2 fruit fly cellular contexts compared by ENCODE assay signal in the genomic region with DNA sequence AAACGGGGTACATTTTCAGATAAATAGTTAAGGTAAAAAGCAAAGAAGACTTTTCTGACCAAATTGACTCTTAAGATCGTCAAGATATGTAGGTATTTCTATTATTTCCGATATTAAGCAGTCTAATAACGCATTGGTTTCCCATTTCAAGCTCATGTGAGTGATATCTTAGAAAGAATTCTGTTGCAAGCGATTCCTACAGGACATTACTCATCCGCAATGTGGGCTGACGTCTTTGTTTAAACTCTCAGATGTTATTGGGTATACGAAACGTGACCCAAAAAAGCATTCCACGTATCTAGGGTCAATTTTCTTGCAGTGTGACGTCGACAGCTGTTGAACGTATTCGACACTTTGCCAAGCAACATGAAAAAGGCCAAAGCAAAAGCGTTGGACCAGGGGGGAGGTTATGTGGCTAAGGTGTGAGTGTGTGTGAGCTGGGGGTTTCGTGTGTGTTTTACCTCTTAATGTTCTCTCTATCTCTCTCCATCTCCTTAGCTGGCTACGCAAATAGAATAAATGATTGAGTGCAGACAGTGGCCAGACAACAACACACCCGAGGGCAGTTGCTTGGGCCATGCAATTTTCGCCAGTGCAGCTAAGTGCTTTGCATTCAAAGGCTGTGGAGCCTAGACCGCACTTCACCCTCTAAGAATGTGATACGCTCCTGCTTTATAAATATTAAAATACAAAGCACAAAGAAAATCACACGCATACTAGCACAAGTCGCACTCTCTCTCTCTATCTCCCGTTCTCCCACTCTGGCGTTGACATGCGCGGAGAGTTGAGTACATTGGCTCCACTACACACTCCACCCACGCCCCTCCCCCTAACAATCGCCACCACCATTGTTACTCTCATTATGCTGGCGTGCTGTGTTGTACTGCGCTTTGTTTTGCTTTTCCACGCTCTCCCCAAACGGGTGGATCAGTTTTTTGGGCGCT.
TF ChIP-seq lines count a peak whose summit lies in the region.

No protein-coding gene starts in this region.

TF ChIP-seq in whole organism, embryonic, 481 proteins besides CTCF, POLR2A, EP300 and RAD21 (continued from another document and continues in another):
- TF ChIP-seq Sox100B (GFP tag; optimal IDR thresholded peaks at IDR 0.05; lab: Kevin White, UChicago) (peak; percentile 98), Hand (GFP tag; optimal IDR thresholded peaks at IDR 0.05; lab: Kevin White, UChicago) (peak; percentile 92), Atf3 (GFP tag; optimal IDR thresholded peaks at IDR 0.05; lab: Kevin White, UChicago) (peak; percentile 95), pb (GFP tag; optimal IDR thresholded peaks at IDR 0.05; lab: Kevin White, UChicago) (peak; percentile 96), en (GFP tag; optimal IDR thresholded peaks at IDR 0.05; lab: Kevin White, UChicago) (peak; percentile 96), CG10462 (GFP tag; optimal IDR thresholded peaks at IDR 0.05; lab: Kevin White, UChicago) (peak; percentile 93), CG12744 (GFP tag; optimal IDR thresholded peaks at IDR 0.05; lab: Kevin White, UChicago) (peak; percentile 95), D19B (GFP tag; optimal IDR thresholded peaks at IDR 0.05; lab: Kevin White, UChicago) (peak; percentile 89), CG7745 (tag; optimal IDR thresholded peaks at IDR 0.05; lab: Kevin White, UChicago) (no peak), cato (GFP tag; optimal IDR thresholded peaks at IDR 0.05; lab: Kevin White, UChicago; ENCODE audit: borderline replicate concordance) (peak; percentile 93), CG15601 (tag; optimal IDR thresholded peaks at IDR 0.05; lab: Kevin White, UChicago) (peak; percentile 92), zen (tag; optimal IDR thresholded peaks at IDR 0.05; lab: Kevin White, UChicago) (peak; percentile 74), pros (GFP tag; optimal IDR thresholded peaks at IDR 0.05; lab: Kevin White, UChicago) (peak; percentile 89), C15 (GFP tag; IDR thresholded peaks at IDR 0.05; lab: Robert Waterston, UW) (peak; percentile 76; the same call in 2 of the 3 replicates), sqz (GFP tag; optimal IDR thresholded peaks at IDR 0.05; lab: Kevin White, UChicago) (peak; percentile 88), CG6854 (GFP tag; optimal IDR thresholded peaks at IDR 0.05; lab: Kevin White, UChicago) (peak; percentile 95), CG9932 (GFP tag; IDR thresholded peaks at IDR 0.05; lab: Robert Waterston, UW) (peak; percentile 84), cg (GFP tag; optimal IDR thresholded peaks at IDR 0.05; lab: Kevin White, UChicago) (peak; percentile 93), Hr39 (optimal IDR thresholded peaks at IDR 0.05; lab: Kevin White, UChicago) (no peak), crc (GFP tag; optimal IDR thresholded peaks at IDR 0.05; lab: Kevin White, UChicago) (peak; percentile 93), CG6813 (GFP tag; optimal IDR thresholded peaks at IDR 0.05; lab: Kevin White, UChicago) (peak; percentile 83), gem (tag; optimal IDR thresholded peaks at IDR 0.05; lab: Kevin White, UChicago) (peak; percentile 97), Lim3 (GFP tag; IDR thresholded peaks at IDR 0.05; lab: Robert Waterston, UW) (peak; percentile 69; the same call in 1 of the 2 replicates), ap (GFP tag; IDR thresholded peaks at IDR 0.05; lab: Robert Waterston, UW) (peak; percentile 67), CG1832 (GFP tag; optimal IDR thresholded peaks at IDR 0.05; lab: Kevin White, UChicago) (no peak), odd (GFP tag; optimal IDR thresholded peaks at IDR 0.05; lab: Kevin White, UChicago) (peak; percentile 96), CG8388 (GFP tag; optimal IDR thresholded peaks at IDR 0.05; lab: Kevin White, UChicago) (peak; percentile 92), sim (GFP tag; IDR thresholded peaks at IDR 0.05; lab: Robert Waterston, UW) (peak; percentile 68), esg (GFP tag; conservative IDR thresholded peaks at IDR 0.05; lab: Robert Waterston, UW) (peak; percentile 90), CG15514 (GFP tag; optimal IDR thresholded peaks at IDR 0.05; lab: Kevin White, UChicago) (peak; percentile 81), CG12236 (GFP tag; optimal IDR thresholded peaks at IDR 0.05; lab: Kevin White, UChicago) (peak; percentile 97), CG2129 (GFP tag; IDR thresholded peaks at IDR 0.05; lab: Robert Waterston, UW; ENCODE audit: partially characterized antibody) (no peak), CG4282 (GFP tag; optimal IDR thresholded peaks at IDR 0.05; lab: Kevin White, UChicago) (peak; percentile 89), HLH4C (GFP tag; IDR thresholded peaks at IDR 0.05; lab: Robert Waterston, UW; ENCODE audit: partially characterized antibody) (peak; percentile 47; the same call in 1 of the 3 replicates), CG12155 (GFP tag; optimal IDR thresholded peaks at IDR 0.05; lab: Kevin White, UChicago) (peak; percentile 91), Side (GFP tag; optimal IDR thresholded peaks at IDR 0.05; lab: Kevin White, UChicago) (peak; percentile 96), Lhr (GFP tag; optimal IDR thresholded peaks at IDR 0.05; lab: Kevin White, UChicago) (peak; percentile 82), CG9609 (GFP tag; optimal IDR thresholded peaks at IDR 0.05; lab: Kevin White, UChicago) (peak; percentile 97), Gsc (GFP tag; IDR thresholded peaks at IDR 0.05; lab: Robert Waterston, UW) (peak; percentile 50), CG17328 (GFP tag; IDR thresholded peaks at IDR 0.05; lab: Robert Waterston, UW) (peak; percentile 52), onecut (GFP tag; IDR thresholded peaks at IDR 0.05; lab: Robert Waterston, UW) (peak; percentile 68), CG13296 (GFP tag; optimal IDR thresholded peaks at IDR 0.05; lab: Kevin White, UChicago) (peak; percentile 93), vnd (GFP tag; IDR thresholded peaks at IDR 0.05; lab: Robert Waterston, UW; ENCODE audit: partially characterized antibody) (no peak), CG1024 (GFP tag; IDR thresholded peaks at IDR 0.05; lab: Robert Waterston, UW) (peak; percentile 59), trem (tag; optimal IDR thresholded peaks at IDR 0.05; lab: Kevin White, UChicago) (peak; percentile 86), CG5245 (GFP tag; optimal IDR thresholded peaks at IDR 0.05; lab: Kevin White, UChicago) (peak; percentile 83), BtbVII (GFP tag; optimal IDR thresholded peaks at IDR 0.05; lab: Kevin White, UChicago) (peak; percentile 95), CG11085 (GFP tag; IDR thresholded peaks at IDR 0.05; lab: Robert Waterston, UW) (peak; percentile 66), dimm (GFP tag; IDR thresholded peaks at IDR 0.05; lab: Robert Waterston, UW) (peak; percentile 65; the same call in 1 of the 2 replicates), CG13894 (tag; optimal IDR thresholded peaks at IDR 0.05; lab: Kevin White, UChicago) (peak; percentile 47), chif (GFP tag; optimal IDR thresholded peaks at IDR 0.05; lab: Kevin White, UChicago) (peak; percentile 92 to 96), CG12659 (GFP tag; optimal IDR thresholded peaks at IDR 0.05; lab: Kevin White, UChicago) (peak; percentile 98), HLHmδ (GFP tag; optimal IDR thresholded peaks at IDR 0.05; lab: Kevin White, UChicago) (no peak), HHEX (GFP tag; optimal IDR thresholded peaks at IDR 0.05; lab: Kevin White, UChicago) (peak; percentile 94), CoRest (tag; optimal IDR thresholded peaks at IDR 0.05; lab: Kevin White, UChicago) (peak; percentile 99), CG18011 (GFP tag; optimal IDR thresholded peaks at IDR 0.05; lab: Kevin White, UChicago) (peak; percentile 84), lola (GFP tag; optimal IDR thresholded peaks at IDR 0.05; lab: Kevin White, UChicago) (peak in 2 of 3 experiments; percentile 31 to 96), Ets65A (GFP tag; lab: Kevin White, UChicago) (peak; percentile 99)

TF ChIP-seq in whole organism, prepupa, 60 proteins besides CTCF, POLR2A, EP300 and RAD21 (continued from another document):
- TF ChIP-seq CG11294 (GFP tag; IDR thresholded peaks at IDR 0.05; lab: Robert Waterston, UW) (peak; percentile 84), Met (GFP tag; optimal IDR thresholded peaks at IDR 0.05; lab: Kevin White, UChicago) (peak; percentile 94), Ets21C (GFP tag; optimal IDR thresholded peaks at IDR 0.05; lab: Kevin White, UChicago) (peak; percentile 94), Sox14 (GFP tag; optimal IDR thresholded peaks at IDR 0.05; lab: Kevin White, UChicago) (peak; percentile 95), CG8119 (GFP tag; IDR thresholded peaks at IDR 0.05; lab: Robert Waterston, UW) (peak; percentile 93), lz (GFP tag; optimal IDR thresholded peaks at IDR 0.05; lab: Kevin White, UChicago) (peak; percentile 96), achi (GFP tag; optimal IDR thresholded peaks at IDR 0.05; lab: Kevin White, UChicago) (peak; percentile 93), salr (GFP tag; optimal IDR thresholded peaks at IDR 0.05; lab: Kevin White, UChicago) (peak; percentile 62 to 99), acj6 (GFP tag; optimal IDR thresholded peaks at IDR 0.05; lab: Kevin White, UChicago) (peak; percentile 94), CG6276 (GFP tag; optimal IDR thresholded peaks at IDR 0.05; lab: Kevin White, UChicago) (peak; percentile 94), Blimp-1 (GFP tag; optimal IDR thresholded peaks at IDR 0.05; lab: Kevin White, UChicago) (peak; percentile 82), CG32006 (GFP tag; optimal IDR thresholded peaks at IDR 0.05; lab: Kevin White, UChicago) (peak; percentile 98), CG3919 (GFP tag; optimal IDR thresholded peaks at IDR 0.05; lab: Kevin White, UChicago) (peak; percentile 94), fkh (GFP tag; optimal IDR thresholded peaks at IDR 0.05; lab: Kevin White, UChicago) (peak; percentile 99), eg (GFP tag; IDR thresholded peaks at IDR 0.05; lab: Robert Waterston, UW) (peak; percentile 89)
